Worm (Caenorhabditis elegans) whole organism, L1 larva: ENCODE data around the gene C36E8.4.

ENCODE experiments used
- C16A3.4 ChIP-seq: fragments of 150-350 bp; optimal IDR thresholded peaks from 2 replicates; lab custom pipeline; 2014; ENCODE audit warnings: missing biosample characterization, missing genetic modification characterization
- C34B4.2 ChIP-seq: sonication (generic microtip); optimal IDR thresholded peaks from 2 replicates; lab custom pipeline; 2017; ENCODE audit warnings: mild to moderate bottlenecking, missing genetic modification characterization, missing compliant biosample characterization
- aha-1 ChIP-seq: fragments of 150-350 bp; optimal IDR thresholded peaks from 2 replicates; lab custom pipeline; 2014; ENCODE audit warnings: missing biosample characterization, missing genetic modification characterization
- alr-1 ChIP-seq: fragments of 200-800 bp; sonication (Bioruptor generic); optimal IDR thresholded peaks from 2 replicates; lab custom pipeline; 2018; ENCODE audit warnings: borderline replicate concordance, mild to moderate bottlenecking, missing genetic modification characterization, missing compliant biosample characterization
- ama-1 ChIP-seq: fragments of 150-350 bp; optimal IDR thresholded peaks from 2 replicates; lab custom pipeline; 2014
- ceh-63 ChIP-seq: fragments of 200-800 bp; sonication (Bioruptor generic); optimal IDR thresholded peaks from 2 replicates; lab custom pipeline; 2018; ENCODE audit warnings: mild to moderate bottlenecking, missing genetic modification characterization, missing compliant biosample characterization
- ceh-8 ChIP-seq: fragments of 200-800 bp; sonication (Bioruptor generic); optimal IDR thresholded peaks from 2 replicates; lab custom pipeline; 2018; ENCODE audit warnings: mild to moderate bottlenecking, missing genetic modification characterization, moderate library complexity, missing compliant biosample characterization
- ceh-88 ChIP-seq: fragments of 200-800 bp; sonication (Bioruptor generic); IDR thresholded peaks from 2 replicates; pipeline ENCODE4 v1.3.6; 2022; ENCODE audit warnings: missing genetic modification characterization, missing compliant biosample characterization
- ceh-90 ChIP-seq: sonication (generic microtip); optimal IDR thresholded peaks from 2 replicates; lab custom pipeline; 2016; ENCODE audit warnings: missing genetic modification characterization, missing compliant biosample characterization
- ces-1 ChIP-seq: fragments of 150-350 bp; optimal IDR thresholded peaks from 2 replicates; lab custom pipeline; 2014; ENCODE audit warnings: missing biosample characterization, missing genetic modification reagents, missing genetic modification characterization
- dpl-1 ChIP-seq, 3 experiments: fragments of 150-350 bp in 2 of 3; sonication (generic microtip) in 1 of 3; optimal IDR thresholded peaks; 2 replicates each; lab custom pipeline; 2014 to 2017; ENCODE audit warnings: missing biosample characterization in 3 of 3, missing genetic modification characterization in 3 of 3, missing genetic modification reagents in 3 of 3
- efl-1 ChIP-seq, 4 experiments: fragments of 150-350 bp; optimal IDR thresholded peaks in 3 of 4; peaks in 1 of 4; 1 replicate in 1 of 4; 2 replicates in 3 of 4; lab custom pipeline; 2014; ENCODE audit warnings: missing biosample characterization in 2 of 4, missing genetic modification characterization in 2 of 4, missing genetic modification reagents in 2 of 4
- egl-13 ChIP-seq: sonication (generic microtip); optimal IDR thresholded peaks from 2 replicates; lab custom pipeline; 2016; ENCODE audit warnings: missing genotype, missing genetic modification reagents, missing genetic modification characterization, missing compliant biosample characterization
- egl-27 ChIP-seq, 2 experiments: fragments of 150-350 bp in 1 of 2; sonication (generic microtip); optimal IDR thresholded peaks; 3 replicates each; lab custom pipeline; 2017 to 2018; ENCODE audit warnings: missing biosample characterization in 2 of 2, missing genetic modification characterization in 2 of 2, missing genetic modification reagents in 2 of 2
- elt-2 ChIP-seq: sonication (generic microtip); optimal IDR thresholded peaks from 2 replicates; lab custom pipeline; 2016; ENCODE audit warnings: missing genetic modification characterization, mild to moderate bottlenecking, inconsistent platforms, missing compliant biosample characterization, missing genetic modification reagents
- fkh-10 ChIP-seq: sonication (generic microtip); optimal IDR thresholded peaks from 2 replicates; lab custom pipeline; 2017; ENCODE audit warnings: missing biosample characterization, missing genetic modification reagents, missing genetic modification characterization
- fkh-4 ChIP-seq: sonication (generic microtip); optimal IDR thresholded peaks from 2 replicates; lab custom pipeline; 2016; ENCODE audit warnings: missing compliant biosample characterization, missing genetic modification characterization, borderline replicate concordance
- irx-1 ChIP-seq: sonication (generic microtip); optimal IDR thresholded peaks from 2 replicates; lab custom pipeline; 2016; ENCODE audit warnings: missing genetic modification characterization, missing compliant biosample characterization
- isw-1 ChIP-seq: fragments of 200-800 bp; sonication (Bioruptor generic); IDR thresholded peaks from 2 replicates; pipeline ENCODE4 v1.3.6; 2022; ENCODE audit warnings: missing genetic modification characterization, missing compliant biosample characterization
- lin-14 ChIP-seq: fragments of 200-800 bp; sonication (Bioruptor generic); optimal IDR thresholded peaks from 2 replicates; lab custom pipeline; 2018; ENCODE audit warnings: mild to moderate bottlenecking, missing genetic modification characterization, moderate library complexity, missing compliant biosample characterization
- lin-15B ChIP-seq: fragments of 150-350 bp; sonication (generic microtip); optimal IDR thresholded peaks from 3 replicates; lab custom pipeline; 2014; ENCODE audit warnings: missing biosample characterization, missing genetic modification characterization
- lin-39 ChIP-seq: fragments of 150-350 bp; optimal IDR thresholded peaks from 2 replicates; lab custom pipeline; 2014; ENCODE audit warnings: missing biosample characterization, missing genetic modification reagents, missing genetic modification characterization
- lir-3 ChIP-seq: sonication (generic microtip); optimal IDR thresholded peaks from 2 replicates; lab custom pipeline; 2016; ENCODE audit warnings: mild to moderate bottlenecking, missing genetic modification characterization, moderate library complexity, missing compliant biosample characterization; ENCODE audit not compliant: poor library complexity
- mab-9 ChIP-seq: fragments of 200-800 bp; sonication (Bioruptor generic); IDR thresholded peaks from 2 replicates; pipeline ENCODE4 v1.3.6; 2022; ENCODE audit warnings: missing genetic modification reagents, missing genetic modification characterization, missing compliant biosample characterization
- mdl-1 ChIP-seq, 2 experiments: fragments of 150-350 bp; optimal IDR thresholded peaks; 2 replicates each; lab custom pipeline; 2014 to 2017; ENCODE audit warnings: missing biosample characterization in 2 of 2, missing genetic modification characterization in 2 of 2, inconsistent platforms in 1 of 2
- nhr-28 ChIP-seq: fragments of 150-350 bp; optimal IDR thresholded peaks from 2 replicates; lab custom pipeline; 2014; ENCODE audit warnings: missing biosample characterization, missing genetic modification characterization
- nhr-47 ChIP-seq: sonication (generic microtip); optimal IDR thresholded peaks from 2 replicates; lab custom pipeline; 2016; ENCODE audit warnings: mild to moderate bottlenecking, missing genetic modification characterization, moderate library complexity, missing compliant biosample characterization
- nhr-71 ChIP-seq: sonication (generic microtip); optimal IDR thresholded peaks from 2 replicates; lab custom pipeline; 2016; ENCODE audit warnings: mild to moderate bottlenecking, missing genetic modification characterization, moderate library complexity, missing compliant biosample characterization
- nhr-85 ChIP-seq: sonication (generic microtip); peaks from one replicate; lab custom pipeline; 2016; ENCODE audit warnings: missing genetic modification characterization, inconsistent platforms, missing compliant biosample characterization
- nhr-90 ChIP-seq: sonication (generic microtip); optimal IDR thresholded peaks from 2 replicates; lab custom pipeline; 2016; ENCODE audit warnings: mild to moderate bottlenecking, missing genetic modification characterization, missing compliant biosample characterization; ENCODE audit not compliant: poor library complexity
- pag-3 ChIP-seq: sonication (generic microtip); optimal IDR thresholded peaks from 2 replicates; lab custom pipeline; 2017; ENCODE audit warnings: missing genetic modification characterization, mild to moderate bottlenecking, missing compliant biosample characterization, antibody characterized with exemption, borderline replicate concordance; ENCODE audit not compliant: insufficient read depth
- pqm-1 ChIP-seq: sonication (generic microtip); optimal IDR thresholded peaks from 3 replicates; lab custom pipeline; 2017; ENCODE audit warnings: missing biosample characterization, missing genetic modification characterization
- skn-1 ChIP-seq: fragments of 150-350 bp; optimal IDR thresholded peaks from 2 replicates; lab custom pipeline; 2014; ENCODE audit warnings: missing biosample characterization, missing genetic modification characterization
- snu-23 ChIP-seq: sonication (generic microtip); optimal IDR thresholded peaks from 2 replicates; lab custom pipeline; 2016; ENCODE audit warnings: missing genetic modification characterization, missing compliant biosample characterization
- sox-4 ChIP-seq: sonication (generic microtip); optimal IDR thresholded peaks from 2 replicates; lab custom pipeline; 2016; ENCODE audit warnings: missing genetic modification characterization, missing compliant biosample characterization
- sptf-1 ChIP-seq: fragments of 150-350 bp; optimal IDR thresholded peaks from 2 replicates; lab custom pipeline; 2014; ENCODE audit warnings: missing biosample characterization, missing genetic modification characterization
- tlp-1 ChIP-seq: fragments of 150-350 bp; optimal IDR thresholded peaks from 2 replicates; lab custom pipeline; 2014; ENCODE audit warnings: missing biosample characterization, missing genetic modification characterization
- unc-30 ChIP-seq: sonication (generic microtip); optimal IDR thresholded peaks from 2 replicates; lab custom pipeline; 2017; ENCODE audit warnings: missing biosample characterization, missing genetic modification characterization
- unc-62 ChIP-seq: fragments of 150-350 bp; optimal IDR thresholded peaks from 2 replicates; lab custom pipeline; 2014; ENCODE audit warnings: missing biosample characterization, missing genetic modification reagents, missing genetic modification characterization
- unc-98 ChIP-seq: fragments of 200-800 bp; sonication (Bioruptor generic); IDR thresholded peaks from 2 replicates; pipeline ENCODE4 v1.3.6; 2022; ENCODE audit warnings: missing genetic modification characterization, missing compliant biosample characterization
- xbp-1 ChIP-seq: sonication (generic microtip); optimal IDR thresholded peaks from 2 replicates; lab custom pipeline; 2016; ENCODE audit warnings: missing genetic modification characterization, missing compliant biosample characterization
- ztf-11 ChIP-seq, 2 experiments: sonication (generic microtip); optimal IDR thresholded peaks; 2 replicates each; lab custom pipeline; 2016 to 2017; ENCODE audit warnings: missing genetic modification characterization in 2 of 2, missing biosample characterization in 1 of 2, missing compliant biosample characterization in 1 of 2
- ztf-4 ChIP-seq: fragments of 150-350 bp; optimal IDR thresholded peaks from 2 replicates; lab custom pipeline; 2014; ENCODE audit warnings: missing biosample characterization, missing genetic modification characterization

The C36E8.4 gene

ce11 chrIII:4012036-4012435, at the start of gene C36E8.4:
Gene C36E8.4, plus strand, starts transcription at chrIII:4012336.
- no peak for TF ChIP-seq ceh-63 (GFP tag; lab: Kevin White, UChicago)
- TF ChIP-seq skn-1 (tag; lab: Kevin White, UChicago) = no peak
- no peak for TF ChIP-seq nhr-47 (tag; lab: Kevin White, UChicago)
- no peak for TF ChIP-seq ama-1 (lab: Kevin White, UChicago)
- no peak for TF ChIP-seq pag-3 (tag; lab: Kevin White, UChicago)
- no peak for TF ChIP-seq nhr-71 (tag; lab: Kevin White, UChicago)
- TF ChIP-seq mab-9 (GFP tag; lab: Robert Waterston, UW) = no peak
- no peak for TF ChIP-seq fkh-4 (tag; lab: Kevin White, UChicago)
- TF ChIP-seq unc-98 = no peak
- no peak for TF ChIP-seq egl-13 (tag; lab: Kevin White, UChicago)
- TF ChIP-seq isw-1 (GFP tag; lab: Robert Waterston, UW) = no peak
- TF ChIP-seq irx-1 = no peak

- peak; percentile 36 for TF ChIP-seq nhr-85 (tag; lab: Kevin White, UChicago)
- TF ChIP-seq fkh-4 (tag; lab: Kevin White, UChicago) = no peak
- TF ChIP-seq, all 84 proteins: peak for 1
These were observed 47.9 kb upstream of the C36E8.4 start, which contains the start of gene R10E9.2 for ce11 chrIII:3964237-3964636. Gene R10E9.2, minus strand, starts transcription at chrIII:3964337.

ce11 chrIII:3966143-3966542, 46.0 kb upstream of the C36E8.4 start:
- TF ChIP-seq elt-2 (tag; lab: Kevin White, UChicago) = no peak
- no peak for TF ChIP-seq snu-23
- no peak for TF ChIP-seq efl-1 (optimal IDR thresholded peaks at IDR 0.05; lab: Kevin White, UChicago)
- no peak for TF ChIP-seq efl-1 (GFP tag; optimal IDR thresholded peaks at IDR 0.05 in 1 of 2; lab: Kevin White, UChicago)
- TF ChIP-seq ama-1 (lab: Kevin White, UChicago) = no peak
- TF ChIP-seq xbp-1 = no peak
- no peak for TF ChIP-seq ceh-8 (GFP tag; lab: Kevin White, UChicago)
- no peak for TF ChIP-seq skn-1 (tag; lab: Kevin White, UChicago)
- no peak for TF ChIP-seq lin-15B (tag; lab: Kevin White, UChicago)
- no peak for TF ChIP-seq unc-62 (GFP tag; lab: Kevin White, UChicago)
- no peak for TF ChIP-seq C16A3.4 (tag; lab: Kevin White, UChicago)
- no peak for TF ChIP-seq ceh-88 (GFP tag; lab: Robert Waterston, UW)
- no peak for TF ChIP-seq C34B4.2 (tag; lab: Kevin White, UChicago)
- TF ChIP-seq lin-39 (tag; lab: Kevin White, UChicago) = no peak
- no peak for TF ChIP-seq pqm-1 (tag; lab: Kevin White, UChicago)
- no peak for TF ChIP-seq fkh-10 (GFP tag; lab: Kevin White, UChicago)
- TF ChIP-seq ceh-90 (tag; lab: Kevin White, UChicago) = no peak
- TF ChIP-seq, all 84 proteins: peak for 0

ce11 chrIII:3969133-3969532, 43.0 kb upstream of the C36E8.4 start:
- TF ChIP-seq lin-14 (GFP tag; lab: Kevin White, UChicago) (peak; percentile 45), ztf-11 (tag; optimal IDR thresholded peaks at IDR 0.05; lab: Kevin White, UChicago) (no peak), efl-1 (optimal IDR thresholded peaks at IDR 0.05; lab: Kevin White, UChicago) (no peak), efl-1 (GFP tag; optimal IDR thresholded peaks at IDR 0.05 in 1 of 2; lab: Kevin White, UChicago) (peak in 1 of 2 experiments; percentile 61)
- TF ChIP-seq, all 84 proteins: peak for 2

ce11 chrIII:3970395-3970794, 41.7 kb upstream of the C36E8.4 start:
- no peak for TF ChIP-seq egl-27 (tag; optimal IDR thresholded peaks at IDR 0.05; lab: Kevin White, UChicago)
- no peak for TF ChIP-seq unc-30
- no peak for TF ChIP-seq ama-1 (lab: Kevin White, UChicago)
- no peak for TF ChIP-seq elt-2 (tag; lab: Kevin White, UChicago)
- TF ChIP-seq dpl-1 (GFP tag; optimal IDR thresholded peaks at IDR 0.05; lab: Kevin White, UChicago) = no peak
- no peak for TF ChIP-seq aha-1 (tag; lab: Kevin White, UChicago)
- no peak for TF ChIP-seq tlp-1 (tag; lab: Kevin White, UChicago)
- no peak for TF ChIP-seq ztf-11 (tag; optimal IDR thresholded peaks at IDR 0.05; lab: Kevin White, UChicago)
- TF ChIP-seq mdl-1 (tag; optimal IDR thresholded peaks at IDR 0.05; lab: Kevin White, UChicago) = no peak
- TF ChIP-seq ceh-88 (GFP tag; lab: Robert Waterston, UW) = no peak
- no peak for TF ChIP-seq nhr-90
- no peak for TF ChIP-seq lir-3 (tag; lab: Kevin White, UChicago)
- no peak for TF ChIP-seq ztf-4
- no peak for TF ChIP-seq sptf-1
- TF ChIP-seq lin-14 (GFP tag; lab: Kevin White, UChicago) = peak; percentile 50
- TF ChIP-seq nhr-28 (tag; lab: Kevin White, UChicago) = no peak
- no peak for TF ChIP-seq alr-1
- TF ChIP-seq ces-1 (GFP tag; lab: Kevin White, UChicago) = peak; percentile 3
- TF ChIP-seq ceh-8 (GFP tag; lab: Kevin White, UChicago) = peak; percentile 26
- no peak for TF ChIP-seq sox-4
